Worm (Caenorhabditis elegans) whole organism, L3 larva: ENCODE data around the gene ugt-58.

ENCODE experiments used
- ZK546.5 ChIP-seq: sonication (generic microtip); optimal IDR thresholded peaks from 2 replicates; lab custom pipeline; 2017; ENCODE audit warnings: missing biosample characterization, missing genetic modification characterization
- egl-27 ChIP-seq: sonication (generic microtip); optimal IDR thresholded peaks from 4 replicates; lab custom pipeline; 2017; ENCODE audit warnings: missing biosample characterization, missing genetic modification reagents, missing genetic modification characterization
- elt-1 ChIP-seq: fragments of 150-350 bp; optimal IDR thresholded peaks from 2 replicates; lab custom pipeline; 2014; ENCODE audit warnings: missing biosample characterization, missing genetic modification characterization
- elt-3 ChIP-seq, 3 experiments: fragments of 150-350 bp in 1 of 3; sonication (generic microtip) in 2 of 3; optimal IDR thresholded peaks; 2 replicates in 2 of 3; 4 replicates in 1 of 3; lab custom pipeline; 2014 to 2017; ENCODE audit warnings: missing biosample characterization in 3 of 3, missing genetic modification characterization in 3 of 3
- fos-1 ChIP-seq: fragments of 150-350 bp; optimal IDR thresholded peaks from 2 replicates; lab custom pipeline; 2014; ENCODE audit warnings: missing biosample characterization, missing genetic modification characterization
- nhr-76 ChIP-seq: fragments of 150-350 bp; sonication (generic microtip); optimal IDR thresholded peaks from 5 replicates; lab custom pipeline; 2014; ENCODE audit warnings: missing biosample characterization, missing genetic modification characterization
- pha-4 ChIP-seq: fragments of 150-350 bp; optimal IDR thresholded peaks from 2 replicates; lab custom pipeline; 2014; ENCODE audit warnings: missing biosample characterization, missing genetic modification reagents, missing genetic modification characterization
- snpc-4 ChIP-seq: fragments of 150-350 bp; optimal IDR thresholded peaks from 2 replicates; lab custom pipeline; 2014; ENCODE audit warnings: missing biosample characterization, missing genetic modification characterization

Gene ugt-58

ce11 chrII:9537429-9537828, 49.2 kb downstream of the ugt-58 start, which contains the start of gene sra-8:
TSS of gene sra-8 (plus strand) at chrII:9537729.
- TF ChIP-seq nhr-76 (tag; lab: Kevin White, UChicago) (no peak), elt-3 (tag; optimal IDR thresholded peaks at IDR 0.05; lab: Kevin White, UChicago) (no peak), ZK546.5 (tag; lab: Kevin White, UChicago) (no peak), egl-27 (tag; lab: Kevin White, UChicago) (no peak), snpc-4 (tag; lab: Kevin White, UChicago) (no peak), elt-1 (tag; lab: Kevin White, UChicago) (no peak), fos-1 (no peak), pha-4 (tag; lab: Kevin White, UChicago) (no peak)
